Worm (Caenorhabditis elegans) whole organism, midembryonic: ENCODE measurements around the gene BE10.4.

Experiments
- T22C8.4 ChIP-seq: fragments of 200-800 bp; sonication (Bioruptor generic); IDR thresholded peaks from 2 replicates; pipeline ENCODE4 v1.3.6; 2022; ENCODE audit warnings: missing genetic modification characterization, missing compliant biosample characterization
- cog-1 ChIP-seq: sonication (generic microtip); optimal IDR thresholded peaks from 2 replicates; lab custom pipeline; 2016; ENCODE audit warnings: missing genetic modification characterization, missing compliant biosample characterization
- flt-1 ChIP-seq: fragments of 200-800 bp; sonication (Bioruptor generic); IDR thresholded peaks from 2 replicates; pipeline ENCODE4 v1.3.6; 2022; ENCODE audit warnings: missing genetic modification characterization, missing compliant biosample characterization
- klf-2 ChIP-seq: fragments of 200-800 bp; sonication (Bioruptor generic); conservative IDR thresholded peaks from 2 replicates; pipeline ENCODE4 v1.3.6; 2022; ENCODE audit warnings: missing genetic modification reagents, missing genetic modification characterization, missing compliant biosample characterization
- med-1 ChIP-seq: sonication (generic microtip); optimal IDR thresholded peaks from 2 replicates; lab custom pipeline; 2017; ENCODE audit warnings: missing genetic modification characterization, mild to moderate bottlenecking, missing compliant biosample characterization, antibody characterized with exemption, missing genetic modification reagents; ENCODE audit not compliant: insufficient read depth
- ref-1 ChIP-seq: fragments of 200-800 bp; sonication (Bioruptor generic); conservative IDR thresholded peaks from 2 replicates; pipeline ENCODE4 v1.3.6; 2022; ENCODE audit warnings: missing genetic modification reagents, missing genetic modification characterization, missing compliant biosample characterization
- tab-1 ChIP-seq: fragments of 200-800 bp; sonication (Bioruptor generic); IDR thresholded peaks from 2 replicates; pipeline ENCODE4 v1.3.6; 2022; ENCODE audit warnings: missing genetic modification characterization, missing compliant biosample characterization
- ztf-23 ChIP-seq: fragments of 200-800 bp; sonication (Bioruptor generic); IDR thresholded peaks from 2 replicates; pipeline ENCODE4 v1.3.6; 2022; ENCODE audit warnings: missing genetic modification reagents, missing genetic modification characterization, missing compliant biosample characterization

ce11 chrIII:12848981-12849589 lies 35.8 kb downstream of the BE10.4 start:
- TF ChIP-seq cog-1 (tag; lab: Kevin White, UChicago) (no peak), flt-1 (GFP tag; lab: Robert Waterston, UW) (no peak), ref-1 (GFP tag; lab: Robert Waterston, UW) (no peak), tab-1 (GFP tag; lab: Robert Waterston, UW) (no peak), ztf-23 (GFP tag; lab: Robert Waterston, UW) (no peak), T22C8.4 (GFP tag; lab: Robert Waterston, UW) (no peak), klf-2 (no peak), med-1 (GFP tag; lab: Kevin White, UChicago) (no peak)
